Worm (Caenorhabditis elegans): ENCODE measurements around the gene pah-1.

The pah-1 gene

DNA sequence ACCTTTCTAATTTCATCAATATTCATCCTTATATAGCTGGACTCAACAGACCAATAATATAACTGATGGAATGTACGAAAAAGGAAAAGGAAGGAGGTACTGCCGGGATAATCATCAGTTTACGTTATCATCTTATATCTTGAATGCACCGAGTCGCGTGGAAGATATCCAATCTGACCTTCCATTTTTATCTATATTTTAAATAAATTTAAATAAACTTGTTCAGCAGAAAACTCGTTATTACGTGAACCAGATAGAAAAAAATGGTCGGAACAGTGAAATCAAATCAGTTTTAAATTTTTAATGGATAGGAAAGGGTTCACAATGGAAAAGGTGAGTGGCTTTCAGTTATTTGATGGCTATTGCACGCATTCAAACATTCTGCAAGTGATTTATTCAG lies at the start of gene pah-1:
Gene pah-1, minus strand, starts transcription at position 101 of the 400 bp plus-strand sequence.
- TF ChIP-seq aly-2 (tag; optimal IDR thresholded peaks at IDR 0.05), result no peak
- no peak for TF ChIP-seq daf-12 (tag; optimal IDR thresholded peaks at IDR 0.05)
- no peak for TF ChIP-seq ztf-11 (tag; optimal IDR thresholded peaks at IDR 0.05)
- TF ChIP-seq unc-62 (GFP tag; optimal IDR thresholded peaks at IDR 0.05), result no peak
- no peak for TF ChIP-seq nhr-11 (tag; optimal IDR thresholded peaks at IDR 0.05)
- no peak for TF ChIP-seq ceh-28 (tag; optimal IDR thresholded peaks at IDR 0.05)
- no peak for TF ChIP-seq ztf-4 (tag; optimal IDR thresholded peaks at IDR 0.05)
- no peak for TF ChIP-seq R02D3.7 (tag; optimal IDR thresholded peaks at IDR 0.05)
- TF ChIP-seq snpc-4 (tag; optimal IDR thresholded peaks at IDR 0.05), result no peak
- no peak for TF ChIP-seq zag-1 (tag; optimal IDR thresholded peaks at IDR 0.05)
- no peak for TF ChIP-seq elt-3 (tag; optimal IDR thresholded peaks at IDR 0.05)

DNA sequence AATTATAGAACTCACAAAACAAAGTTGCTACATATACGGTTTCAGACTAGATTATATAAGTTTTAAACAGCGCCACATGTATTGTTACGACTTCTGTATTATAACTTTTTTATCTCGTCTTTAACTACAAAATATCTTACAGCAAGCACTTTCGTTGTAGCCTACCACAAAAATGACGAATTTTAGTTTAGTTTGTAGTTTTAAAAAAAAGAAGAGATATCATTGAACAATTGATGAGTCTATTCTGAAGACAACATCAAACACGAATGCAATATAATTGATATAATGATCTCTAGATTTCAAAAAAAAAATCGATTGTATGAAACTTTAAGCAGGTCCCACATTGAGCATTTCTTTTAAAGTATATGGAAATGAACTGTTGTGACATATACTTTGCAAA lies 47.4 kb upstream of the pah-1 start:
- TF ChIP-seq nhr-25 (tag; optimal IDR thresholded peaks at IDR 0.05) (no peak), aly-2 (tag; optimal IDR thresholded peaks at IDR 0.05) (no peak), nhr-43 (tag; optimal IDR thresholded peaks at IDR 0.05; ENCODE audit: poor library complexity, severe bottlenecking) (peak; percentile 25), eor-1 (tag; optimal IDR thresholded peaks at IDR 0.05) (no peak), nfya-1 (tag; optimal IDR thresholded peaks at IDR 0.05; ENCODE audit: insufficient read depth) (no peak), lsy-12 (tag; optimal IDR thresholded peaks at IDR 0.05) (no peak), elt-3 (tag; optimal IDR thresholded peaks at IDR 0.05) (peak in 1 of 3 experiments; percentile 20), pha-4 (tag; optimal IDR thresholded peaks at IDR 0.05) (no peak)

ce11 chrII:8813659-8814058 lies 46.9 kb upstream of the pah-1 start:
- peak; percentile 55 for TF ChIP-seq elt-1 (tag; optimal IDR thresholded peaks at IDR 0.05)
- no peak for TF ChIP-seq ceh-16 (tag; optimal IDR thresholded peaks at IDR 0.05)
- peak; percentile 30 for TF ChIP-seq nhr-76 (tag; optimal IDR thresholded peaks at IDR 0.05)
- no peak for TF ChIP-seq pqm-1 (tag; optimal IDR thresholded peaks at IDR 0.05)
- no peak for TF ChIP-seq R02D3.7 (tag; optimal IDR thresholded peaks at IDR 0.05)
- TF ChIP-seq nhr-28 (tag; optimal IDR thresholded peaks at IDR 0.05), result no peak
- no peak for TF ChIP-seq ztf-4 (tag; optimal IDR thresholded peaks at IDR 0.05)
- no peak for TF ChIP-seq egl-5 (tag; optimal IDR thresholded peaks at IDR 0.05)
- no peak for TF ChIP-seq ceh-9 (tag; optimal IDR thresholded peaks at IDR 0.05)
- TF ChIP-seq lin-39 (tag; optimal IDR thresholded peaks at IDR 0.05), result peak; percentile 22
- TF ChIP-seq nhr-12 (tag; optimal IDR thresholded peaks at IDR 0.05), result no peak
- no peak for TF ChIP-seq ZK546.5 (tag; optimal IDR thresholded peaks at IDR 0.05)
- TF ChIP-seq nhr-237 (tag; optimal IDR thresholded peaks at IDR 0.05), result no peak
- no peak for TF ChIP-seq pha-4 (tag; optimal IDR thresholded peaks at IDR 0.05)
- TF ChIP-seq tbx-2 (tag; optimal IDR thresholded peaks at IDR 0.05), result no peak
- peak; percentile 27 for TF ChIP-seq ceh-28 (tag; optimal IDR thresholded peaks at IDR 0.05)
- TF ChIP-seq sea-2 (GFP tag; optimal IDR thresholded peaks at IDR 0.05), result no peak
- no peak for TF ChIP-seq mdl-1 (tag; optimal IDR thresholded peaks at IDR 0.05)
- peak; percentile 86 for TF ChIP-seq nhr-23 (tag; optimal IDR thresholded peaks at IDR 0.05)
- TF ChIP-seq lsy-12 (tag; optimal IDR thresholded peaks at IDR 0.05), result no peak
- TF ChIP-seq nhr-25 (tag; optimal IDR thresholded peaks at IDR 0.05), result peak; percentile 73
- no peak for TF ChIP-seq snpc-4 (tag; optimal IDR thresholded peaks at IDR 0.05)
- peak; percentile 30 for TF ChIP-seq nhr-11 (tag; optimal IDR thresholded peaks at IDR 0.05)
- no peak for TF ChIP-seq lin-15B (tag; optimal IDR thresholded peaks at IDR 0.05)
- TF ChIP-seq elt-2 (tag; optimal IDR thresholded peaks at IDR 0.05), result no peak
- TF ChIP-seq elt-3 (tag; optimal IDR thresholded peaks at IDR 0.05), result peak in 2 of 3 experiments; percentile 60 to 88
- TF ChIP-seq fos-1 (tag; optimal IDR thresholded peaks at IDR 0.05), result no peak
- TF ChIP-seq jun-1 (tag; optimal IDR thresholded peaks at IDR 0.05), result peak; percentile 61
- TF ChIP-seq zag-1 (tag; optimal IDR thresholded peaks at IDR 0.05), result no peak
- TF ChIP-seq nhr-77 (tag; optimal IDR thresholded peaks at IDR 0.05), result no peak
- no peak for TF ChIP-seq fkh-10 (GFP tag; optimal IDR thresholded peaks at IDR 0.05)
- no peak for TF ChIP-seq hmg-11 (tag; optimal IDR thresholded peaks at IDR 0.05)
- TF ChIP-seq eor-1 (tag; optimal IDR thresholded peaks at IDR 0.05), result no peak
- no peak for TF ChIP-seq unc-39 (tag; optimal IDR thresholded peaks at IDR 0.05)
- TF ChIP-seq ama-1 (optimal IDR thresholded peaks at IDR 0.05), result no peak
- no peak for TF ChIP-seq aly-2 (tag; optimal IDR thresholded peaks at IDR 0.05)
- no peak for TF ChIP-seq ztf-11 (tag; optimal IDR thresholded peaks at IDR 0.05)
- no peak for TF ChIP-seq daf-12 (tag; optimal IDR thresholded peaks at IDR 0.05)
- TF ChIP-seq ceh-82 (tag; optimal IDR thresholded peaks at IDR 0.05), result no peak
- TF ChIP-seq egl-27 (tag; optimal IDR thresholded peaks at IDR 0.05), result no peak
- no peak for TF ChIP-seq fkh-2 (tag; optimal IDR thresholded peaks at IDR 0.05)
- TF ChIP-seq skn-1 (tag; optimal IDR thresholded peaks at IDR 0.05), result no peak
- peak; percentile 21 for TF ChIP-seq nfya-1 (tag; optimal IDR thresholded peaks at IDR 0.05; ENCODE audit: insufficient read depth)
- no peak for TF ChIP-seq nhr-67 (tag; optimal IDR thresholded peaks at IDR 0.05)
- TF ChIP-seq unc-62 (GFP tag; optimal IDR thresholded peaks at IDR 0.05), result no peak
- no peak for TF ChIP-seq mml-1 (tag; optimal IDR thresholded peaks at IDR 0.05)
- peak; percentile 98 for TF ChIP-seq nhr-43 (tag; optimal IDR thresholded peaks at IDR 0.05; ENCODE audit: poor library complexity, severe bottlenecking)
